Worm (Caenorhabditis elegans) whole organism, mixed stage, embryonic: ENCODE data around the gene cest-16.

Experiments used
- M03D4.4 ChIP-seq: sonication (generic microtip); optimal IDR thresholded peaks from 2 replicates; lab custom pipeline; 2017; ENCODE audit warnings: mild to moderate bottlenecking, missing genetic modification characterization, missing compliant biosample characterization
- bed-3 ChIP-seq: fragments of 200-800 bp; sonication (Bioruptor generic); optimal IDR thresholded peaks from 3 replicates; lab custom pipeline; 2018; ENCODE audit warnings: mild to moderate bottlenecking, missing genetic modification characterization, moderate library complexity, missing compliant biosample characterization
- blmp-1 ChIP-seq: fragments of 150-350 bp; optimal IDR thresholded peaks from 2 replicates; lab custom pipeline; 2014; ENCODE audit warnings: missing biosample characterization, missing genetic modification characterization
- ceh-39 ChIP-seq: fragments of 150-350 bp; optimal IDR thresholded peaks from 2 replicates; lab custom pipeline; 2014; ENCODE audit warnings: missing biosample characterization, missing genetic modification characterization
- ceh-43 ChIP-seq: fragments of 200-800 bp; sonication (Bioruptor generic); optimal IDR thresholded peaks from 2 replicates; lab custom pipeline; 2018; ENCODE audit warnings: mild to moderate bottlenecking, missing genetic modification characterization, moderate library complexity, missing compliant biosample characterization
- ceh-83 ChIP-seq: fragments of 200-800 bp; sonication (Bioruptor generic); optimal IDR thresholded peaks from 2 replicates; lab custom pipeline; 2018; ENCODE audit warnings: mild to moderate bottlenecking, missing genetic modification characterization, missing compliant biosample characterization
- ces-1 ChIP-seq: fragments of 150-350 bp; optimal IDR thresholded peaks from 2 replicates; lab custom pipeline; 2014; ENCODE audit warnings: missing biosample characterization, missing genetic modification reagents, missing genetic modification characterization
- cnd-1 ChIP-seq: fragments of 200-800 bp; sonication (Bioruptor generic); optimal IDR thresholded peaks from 2 replicates; lab custom pipeline; 2018; ENCODE audit warnings: mild to moderate bottlenecking, missing genetic modification characterization, missing compliant biosample characterization
- drap-1 ChIP-seq: fragments of 200-800 bp; sonication (Bioruptor generic); optimal IDR thresholded peaks from 3 replicates; lab custom pipeline; 2018; ENCODE audit warnings: mild to moderate bottlenecking, missing genetic modification characterization, missing compliant biosample characterization
- elt-1 ChIP-seq: sonication (generic microtip); optimal IDR thresholded peaks from 2 replicates; lab custom pipeline; 2017; ENCODE audit warnings: missing genetic modification characterization, mild to moderate bottlenecking, missing compliant biosample characterization, antibody characterized with exemption, moderate library complexity, borderline replicate concordance; ENCODE audit not compliant: insufficient read depth
- elt-3 ChIP-seq: fragments of 150-350 bp; optimal IDR thresholded peaks from 2 replicates; lab custom pipeline; 2014; ENCODE audit warnings: missing biosample characterization, missing genetic modification characterization
- flh-1 ChIP-seq: fragments of 200-800 bp; sonication (Bioruptor generic); optimal IDR thresholded peaks from 2 replicates; lab custom pipeline; 2018; ENCODE audit warnings: mild to moderate bottlenecking, missing genetic modification characterization, moderate library complexity, missing compliant biosample characterization
- ham-2 ChIP-seq: fragments of 200-800 bp; sonication (Bioruptor generic); optimal IDR thresholded peaks from 2 replicates; lab custom pipeline; 2018; ENCODE audit warnings: mild to moderate bottlenecking, missing genetic modification characterization, missing compliant biosample characterization
- hlh-1 ChIP-seq: fragments of 150-350 bp; optimal IDR thresholded peaks from 2 replicates; lab custom pipeline; 2014; ENCODE audit warnings: missing biosample characterization, missing genetic modification reagents, missing genetic modification characterization
- lin-13 ChIP-seq: fragments of 150-350 bp; optimal IDR thresholded peaks from 2 replicates; lab custom pipeline; 2014; ENCODE audit warnings: missing biosample characterization, missing genetic modification characterization
- lin-32 ChIP-seq: fragments of 200-800 bp; sonication (Bioruptor generic); optimal IDR thresholded peaks from 2 replicates; lab custom pipeline; 2018; ENCODE audit warnings: mild to moderate bottlenecking, missing genetic modification characterization, missing compliant biosample characterization
- lsy-2 ChIP-seq: fragments of 150-350 bp; optimal IDR thresholded peaks from 2 replicates; lab custom pipeline; 2014; ENCODE audit warnings: missing biosample characterization, missing genetic modification characterization
- mab-5 ChIP-seq: fragments of 150-350 bp; optimal IDR thresholded peaks from 2 replicates; lab custom pipeline; 2014; ENCODE audit warnings: missing biosample characterization, missing genetic modification characterization
- mep-1 ChIP-seq: fragments of 150-350 bp; optimal IDR thresholded peaks from 2 replicates; lab custom pipeline; 2017; ENCODE audit warnings: missing biosample characterization, missing genetic modification reagents, missing genetic modification characterization, inconsistent platforms
- mls-2 ChIP-seq: sonication (generic microtip); optimal IDR thresholded peaks from 2 replicates; lab custom pipeline; 2016; ENCODE audit warnings: mild to moderate bottlenecking, missing genetic modification characterization, moderate library complexity, missing compliant biosample characterization
- nhr-12 ChIP-seq: fragments of 150-350 bp; optimal IDR thresholded peaks from 2 replicates; lab custom pipeline; 2014; ENCODE audit warnings: missing biosample characterization, missing genetic modification characterization
- nhr-2 ChIP-seq: fragments of 150-350 bp; optimal IDR thresholded peaks from 2 replicates; lab custom pipeline; 2014; ENCODE audit warnings: missing biosample characterization, missing genetic modification characterization
- nhr-237 ChIP-seq: fragments of 150-350 bp; optimal IDR thresholded peaks from 2 replicates; lab custom pipeline; 2014; ENCODE audit warnings: missing biosample characterization, missing genetic modification characterization
- nhr-28 ChIP-seq: fragments of 150-350 bp; optimal IDR thresholded peaks from 2 replicates; lab custom pipeline; 2014; ENCODE audit warnings: missing biosample characterization, missing genetic modification characterization
- nhr-76 ChIP-seq: sonication (generic microtip); optimal IDR thresholded peaks from 2 replicates; lab custom pipeline; 2017; ENCODE audit warnings: missing biosample characterization, missing genetic modification characterization
- pha-4 ChIP-seq: fragments of 150-350 bp; optimal IDR thresholded peaks from 2 replicates; lab custom pipeline; 2018; ENCODE audit warnings: missing biosample characterization, missing genetic modification reagents, missing genetic modification characterization
- sem-2 ChIP-seq: fragments of 200-800 bp; sonication (Bioruptor generic); optimal IDR thresholded peaks from 2 replicates; lab custom pipeline; 2018; ENCODE audit warnings: mild to moderate bottlenecking, missing genetic modification characterization, missing compliant biosample characterization
- snpc-4 ChIP-seq: fragments of 150-350 bp; optimal IDR thresholded peaks from 2 replicates; lab custom pipeline; 2014; ENCODE audit warnings: missing biosample characterization, missing genetic modification characterization
- sptf-1 ChIP-seq: sonication (generic microtip); optimal IDR thresholded peaks from 2 replicates; lab custom pipeline; 2017; ENCODE audit warnings: mild to moderate bottlenecking, missing genetic modification characterization, moderate library complexity, missing compliant biosample characterization
- tbx-8 ChIP-seq: fragments of 200-800 bp; sonication (Bioruptor generic); optimal IDR thresholded peaks from 2 replicates; lab custom pipeline; 2018; ENCODE audit warnings: mild to moderate bottlenecking, missing genetic modification characterization, moderate library complexity, missing compliant biosample characterization
- unc-120 ChIP-seq: sonication (generic microtip); optimal IDR thresholded peaks from 2 replicates; lab custom pipeline; 2017; ENCODE audit warnings: missing genetic modification characterization, missing compliant biosample characterization; ENCODE audit not compliant: poor library complexity, severe bottlenecking
- unc-39 ChIP-seq: fragments of 150-350 bp; optimal IDR thresholded peaks from 2 replicates; lab custom pipeline; 2014; ENCODE audit warnings: missing biosample characterization, missing genetic modification characterization
- unc-62 ChIP-seq: fragments of 150-350 bp; optimal IDR thresholded peaks from 2 replicates; lab custom pipeline; 2014; ENCODE audit warnings: missing biosample characterization, missing genetic modification reagents, missing genetic modification characterization
- zip-8 ChIP-seq: fragments of 150-350 bp; optimal IDR thresholded peaks from 2 replicates; lab custom pipeline; 2014; ENCODE audit warnings: missing biosample characterization, missing genetic modification characterization
- ztf-11 ChIP-seq: fragments of 150-350 bp; optimal IDR thresholded peaks from 2 replicates; lab custom pipeline; 2014; ENCODE audit warnings: missing biosample characterization, missing genetic modification characterization

Gene cest-16

ce11 chrX:6255561-6255960 is 44.2 kb upstream of the cest-16 start:
- TF ChIP-seq lsy-2 (tag; lab: Kevin White, UChicago) (no peak), lin-32 (GFP tag; lab: Kevin White, UChicago) (no peak), tbx-8 (GFP tag; lab: Kevin White, UChicago) (no peak), elt-1 (tag; lab: Kevin White, UChicago) (no peak), bed-3 (GFP tag; lab: Kevin White, UChicago) (no peak), mep-1 (peak; percentile 29), ceh-43 (GFP tag; lab: Kevin White, UChicago) (no peak), nhr-237 (tag; lab: Kevin White, UChicago) (no peak), cnd-1 (tag; lab: Kevin White, UChicago) (peak; percentile 81), pha-4 (tag; lab: Kevin White, UChicago) (no peak), nhr-76 (tag; lab: Kevin White, UChicago) (no peak), lin-13 (tag; lab: Kevin White, UChicago) (no peak), ceh-39 (tag; lab: Kevin White, UChicago) (peak; percentile 36), nhr-28 (tag; lab: Kevin White, UChicago) (no peak), hlh-1 (tag; lab: Kevin White, UChicago) (peak; percentile 90), ztf-11 (tag; lab: Kevin White, UChicago) (no peak), unc-39 (no peak), sem-2 (GFP tag; lab: Kevin White, UChicago) (no peak), elt-3 (no peak), nhr-12 (tag; lab: Kevin White, UChicago) (no peak), mls-2 (no peak), zip-8 (tag; lab: Kevin White, UChicago) (no peak), unc-120 (peak; percentile 30), mab-5 (tag; lab: Kevin White, UChicago) (no peak), ham-2 (GFP tag; lab: Kevin White, UChicago) (no peak), nhr-2 (tag; lab: Kevin White, UChicago) (peak; percentile 84), ces-1 (GFP tag; lab: Kevin White, UChicago) (no peak), ceh-83 (GFP tag; lab: Kevin White, UChicago) (no peak), drap-1 (GFP tag; lab: Kevin White, UChicago) (no peak), M03D4.4 (no peak), blmp-1 (tag; lab: Kevin White, UChicago) (no peak), snpc-4 (no peak), flh-1 (GFP tag; lab: Kevin White, UChicago) (no peak), sptf-1 (tag; lab: Kevin White, UChicago) (no peak), unc-62 (peak; percentile 47)

ce11 chrX:6256430-6256829 is 43.3 kb upstream of the cest-16 start:
- no peak for TF ChIP-seq mls-2
- TF ChIP-seq unc-62 = no peak
- TF ChIP-seq nhr-237 (tag; lab: Kevin White, UChicago) = no peak
- TF ChIP-seq zip-8 (tag; lab: Kevin White, UChicago) = no peak
- no peak for TF ChIP-seq ceh-39 (tag; lab: Kevin White, UChicago)
- no peak for TF ChIP-seq sem-2 (GFP tag; lab: Kevin White, UChicago)
- TF ChIP-seq, all 35 proteins: peak for 0

ce11 chrX:6256969-6257368 is 42.8 kb upstream of the cest-16 start:
- TF ChIP-seq hlh-1 (tag; lab: Kevin White, UChicago) (no peak), nhr-76 (tag; lab: Kevin White, UChicago) (no peak), ces-1 (GFP tag; lab: Kevin White, UChicago) (no peak), sptf-1 (tag; lab: Kevin White, UChicago) (no peak), lsy-2 (tag; lab: Kevin White, UChicago) (no peak), pha-4 (tag; lab: Kevin White, UChicago) (no peak), drap-1 (GFP tag; lab: Kevin White, UChicago) (no peak), zip-8 (tag; lab: Kevin White, UChicago) (no peak), M03D4.4 (no peak), ceh-39 (tag; lab: Kevin White, UChicago) (no peak), lin-32 (GFP tag; lab: Kevin White, UChicago) (no peak), ham-2 (GFP tag; lab: Kevin White, UChicago) (no peak), nhr-28 (tag; lab: Kevin White, UChicago) (no peak), lin-13 (tag; lab: Kevin White, UChicago) (no peak), sem-2 (GFP tag; lab: Kevin White, UChicago) (no peak), bed-3 (GFP tag; lab: Kevin White, UChicago) (no peak), flh-1 (GFP tag; lab: Kevin White, UChicago) (no peak), ceh-83 (GFP tag; lab: Kevin White, UChicago) (no peak), nhr-237 (tag; lab: Kevin White, UChicago) (no peak), elt-1 (tag; lab: Kevin White, UChicago) (no peak)
